Fruit fly (Drosophila melanogaster) Kc167 (cell line): ENCODE data around the gene Ugt37C2.

Source experiments
- Sin3A ChIP-seq: fragments of >200 bp; optimal IDR thresholded peaks from 2 replicates; lab custom pipeline; 2018; ENCODE audit warnings: missing external identifiers
- h ChIP-seq: fragments of >200 bp; optimal IDR thresholded peaks from 3 replicates; lab custom pipeline; 2018; ENCODE audit warnings: missing external identifiers
- psq ChIP-seq: fragments of >200 bp; optimal IDR thresholded peaks from 2 replicates; lab custom pipeline; 2017; ENCODE audit warnings: missing external identifiers

- TF ChIP-seq Sin3A (no peak), h (lab: Kevin White, UChicago) (no peak), psq (lab: Kevin White, UChicago) (no peak)
These were observed 43.1 kb downstream of the Ugt37C2 start, which contains the start of gene Nepl9 for dm6 chr2L:16837158-16837557.
